Worm (Caenorhabditis elegans) whole organism, mixed stage, embryonic: ENCODE results near the gene H01M10.2.

Experiments
- blmp-1 ChIP-seq: fragments of 150-350 bp; optimal IDR thresholded peaks from 2 replicates; lab custom pipeline; 2014; ENCODE audit warnings: missing biosample characterization, missing genetic modification characterization
- ceh-39 ChIP-seq: fragments of 150-350 bp; optimal IDR thresholded peaks from 2 replicates; lab custom pipeline; 2014; ENCODE audit warnings: missing biosample characterization, missing genetic modification characterization
- ceh-43 ChIP-seq: fragments of 200-800 bp; sonication (Bioruptor generic); optimal IDR thresholded peaks from 2 replicates; lab custom pipeline; 2018; ENCODE audit warnings: mild to moderate bottlenecking, missing genetic modification characterization, moderate library complexity, missing compliant biosample characterization
- ham-2 ChIP-seq: fragments of 200-800 bp; sonication (Bioruptor generic); optimal IDR thresholded peaks from 2 replicates; lab custom pipeline; 2018; ENCODE audit warnings: mild to moderate bottlenecking, missing genetic modification characterization, missing compliant biosample characterization
- lin-13 ChIP-seq: fragments of 150-350 bp; optimal IDR thresholded peaks from 2 replicates; lab custom pipeline; 2014; ENCODE audit warnings: missing biosample characterization, missing genetic modification characterization
- mab-5 ChIP-seq: fragments of 150-350 bp; optimal IDR thresholded peaks from 2 replicates; lab custom pipeline; 2014; ENCODE audit warnings: missing biosample characterization, missing genetic modification characterization
- mep-1 ChIP-seq: fragments of 150-350 bp; optimal IDR thresholded peaks from 2 replicates; lab custom pipeline; 2017; ENCODE audit warnings: missing biosample characterization, missing genetic modification reagents, missing genetic modification characterization, inconsistent platforms
- nhr-237 ChIP-seq: fragments of 150-350 bp; optimal IDR thresholded peaks from 2 replicates; lab custom pipeline; 2014; ENCODE audit warnings: missing biosample characterization, missing genetic modification characterization
- nhr-76 ChIP-seq: sonication (generic microtip); optimal IDR thresholded peaks from 2 replicates; lab custom pipeline; 2017; ENCODE audit warnings: missing biosample characterization, missing genetic modification characterization
- pha-4 ChIP-seq: fragments of 150-350 bp; optimal IDR thresholded peaks from 2 replicates; lab custom pipeline; 2018; ENCODE audit warnings: missing biosample characterization, missing genetic modification reagents, missing genetic modification characterization
- snpc-4 ChIP-seq: fragments of 150-350 bp; optimal IDR thresholded peaks from 2 replicates; lab custom pipeline; 2014; ENCODE audit warnings: missing biosample characterization, missing genetic modification characterization
- unc-39 ChIP-seq: fragments of 150-350 bp; optimal IDR thresholded peaks from 2 replicates; lab custom pipeline; 2014; ENCODE audit warnings: missing biosample characterization, missing genetic modification characterization
- unc-62 ChIP-seq: fragments of 150-350 bp; optimal IDR thresholded peaks from 2 replicates; lab custom pipeline; 2014; ENCODE audit warnings: missing biosample characterization, missing genetic modification reagents, missing genetic modification characterization

DNA sequence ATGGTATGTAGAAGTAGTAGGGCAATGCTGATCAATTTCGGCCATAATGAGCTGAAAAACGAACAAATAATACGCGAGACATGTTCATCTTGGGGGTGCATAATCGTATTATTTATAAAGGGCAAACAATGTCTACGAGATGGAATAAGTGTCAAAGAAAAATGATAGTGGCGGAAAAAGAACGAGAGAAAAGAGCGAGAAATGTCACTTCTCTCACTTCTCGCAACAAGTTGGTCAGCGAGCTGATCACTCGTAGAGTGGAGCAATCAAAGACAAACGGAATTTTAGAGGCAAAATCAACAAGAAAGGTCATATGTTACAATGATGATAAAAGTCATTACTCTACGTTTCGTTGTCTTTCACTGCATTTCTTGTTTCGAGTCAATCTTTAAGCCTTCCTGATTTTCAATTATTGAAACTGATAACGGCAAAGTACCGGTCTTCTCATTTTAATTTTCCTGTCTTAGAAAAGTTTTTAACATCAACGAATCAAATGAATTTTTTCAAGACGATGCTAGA, 44.5 kb downstream of the H01M10.2 start, which contains the start of gene F52H2.3:
- TF ChIP-seq snpc-4 (tag; lab: Kevin White, UChicago) (no peak), ceh-39 (no peak), unc-62 (no peak), blmp-1 (tag; lab: Kevin White, UChicago) (no peak), nhr-76 (tag; lab: Kevin White, UChicago) (no peak), pha-4 (tag; lab: Kevin White, UChicago) (no peak), ham-2 (GFP tag; lab: Kevin White, UChicago) (no peak), mep-1 (tag; lab: Kevin White, UChicago) (no peak), ceh-43 (GFP tag; lab: Kevin White, UChicago) (no peak), lin-13 (tag; lab: Kevin White, UChicago) (no peak), nhr-237 (no peak), unc-39 (tag; lab: Kevin White, UChicago) (no peak), mab-5 (tag; lab: Kevin White, UChicago) (no peak)
